Fruit fly (Drosophila melanogaster) whole organism, embryonic: ENCODE results near the gene CG6791.

Experiments
- CG1024 ChIP-seq: fragments of 200-800 bp; sonication (Bioruptor generic); IDR thresholded peaks from 2 replicates; pipeline ENCODE4 v1.3.6; 2022; ENCODE audit warnings: missing biosample characterization, missing genetic modification characterization
- CG10274 ChIP-seq: fragments of 200-800 bp; sonication (Bioruptor generic); optimal IDR thresholded peaks from 3 replicates; lab custom pipeline; 2017; ENCODE audit warnings: missing biosample characterization, mild to moderate bottlenecking, missing genetic modification characterization
- CG11085 ChIP-seq: fragments of 200-800 bp; sonication (Bioruptor generic); IDR thresholded peaks from 2 replicates; pipeline ENCODE4 v1.3.6; 2022; ENCODE audit warnings: missing biosample characterization, missing genetic modification characterization
- CG11398 ChIP-seq: fragments of 200-800 bp; sonication (Bioruptor generic); optimal IDR thresholded peaks from 2 replicates; lab custom pipeline; 2016; ENCODE audit warnings: missing biosample characterization, missing genetic modification characterization
- CG11456 ChIP-seq: fragments of 200-800 bp; sonication (Bioruptor generic); IDR thresholded peaks from 3 replicates; pipeline ENCODE4 v1.3.6; 2022; ENCODE audit warnings: missing biosample characterization, missing genetic modification characterization
- CG15514 ChIP-seq: fragments of 200-800 bp; sonication (Bioruptor generic); optimal IDR thresholded peaks from 3 replicates; lab custom pipeline; 2017; ENCODE audit warnings: missing biosample characterization, missing genetic modification characterization, mild to moderate bottlenecking, moderate library complexity, missing genetic modification reagents
- CG1603 ChIP-seq: fragments of 200-800 bp; sonication (Bioruptor generic); optimal IDR thresholded peaks from 2 replicates; lab custom pipeline; 2019; ENCODE audit warnings: missing biosample characterization, mild to moderate bottlenecking, missing genetic modification characterization, moderate library complexity
- CG16813 ChIP-seq: fragments of 200-800 bp; sonication (Bioruptor generic); IDR thresholded peaks from 3 replicates; pipeline ENCODE4 v1.3.6; 2022; ENCODE audit warnings: missing biosample characterization, missing genetic modification characterization; ENCODE audit not compliant: partially characterized antibody
- CG16815 ChIP-seq: fragments of 200-800 bp; sonication (Bioruptor generic); optimal IDR thresholded peaks from 3 replicates; lab custom pipeline; 2017; ENCODE audit warnings: missing biosample characterization, mild to moderate bottlenecking, missing genetic modification characterization
- CG18262 ChIP-seq: fragments of 200-800 bp; optimal IDR thresholded peaks from 3 replicates; lab custom pipeline; 2019; ENCODE audit warnings: missing biosample characterization, mild to moderate bottlenecking, missing genetic modification characterization, moderate library complexity
- CG2199 ChIP-seq: fragments of 200-800 bp; sonication (Bioruptor generic); IDR thresholded peaks from 3 replicates; pipeline ENCODE4 v1.3.6; 2022; ENCODE audit warnings: missing biosample characterization, missing genetic modification characterization
- CG4404 ChIP-seq: fragments of 200-800 bp; sonication (Bioruptor generic); IDR thresholded peaks from 2 replicates; pipeline ENCODE4 v1.3.6; 2022; ENCODE audit warnings: missing biosample characterization, missing genetic modification characterization
- CG4424 ChIP-seq: fragments of 200-800 bp; sonication (Bioruptor generic); optimal IDR thresholded peaks from 3 replicates; lab custom pipeline; 2016; ENCODE audit warnings: missing biosample characterization, missing genetic modification characterization
- CG6791 ChIP-seq: fragments of 200-800 bp; sonication (Bioruptor generic); IDR thresholded peaks from 3 replicates; pipeline ENCODE4 v1.3.6; 2022; ENCODE audit warnings: missing biosample characterization, missing genetic modification characterization; ENCODE audit not compliant: partially characterized antibody
- CG8388 ChIP-seq: fragments of 200-800 bp; sonication (Bioruptor generic); optimal IDR thresholded peaks from 2 replicates; lab custom pipeline; 2019; ENCODE audit warnings: missing biosample characterization, mild to moderate bottlenecking, missing genetic modification characterization, moderate library complexity
- Camta ChIP-seq: fragments of 200-800 bp; sonication (Bioruptor generic); optimal IDR thresholded peaks from 2 replicates; lab custom pipeline; 2016; ENCODE audit warnings: missing biosample characterization, missing genetic modification characterization
- D ChIP-seq, 2 experiments: fragments of 200-800 bp in 1 of 2; fragments of >200 bp in 1 of 2; sonication (Bioruptor generic) in 1 of 2; optimal IDR thresholded peaks; 2 replicates in 1 of 2; 3 replicates in 1 of 2; lab custom pipeline; 2017; ENCODE audit warnings: mild to moderate bottlenecking in 1 of 2, missing biosample characterization in 1 of 2, missing genetic modification characterization in 1 of 2, missing genetic modification reagents in 1 of 2
- Dbx ChIP-seq: fragments of 200-800 bp; sonication (Bioruptor generic); IDR thresholded peaks from 3 replicates; pipeline ENCODE4 v1.3.6; 2022; ENCODE audit warnings: missing biosample characterization, missing genetic modification characterization
- Drgx ChIP-seq: fragments of 200-800 bp; sonication (Bioruptor generic); IDR thresholded peaks from 2 replicates; pipeline ENCODE4 v1.3.6; 2022; ENCODE audit warnings: missing biosample characterization, missing genetic modification characterization
- Ets97D ChIP-seq: fragments of 200-800 bp; sonication (Bioruptor generic); optimal IDR thresholded peaks from 3 replicates; lab custom pipeline; 2016; ENCODE audit warnings: missing biosample characterization, missing genetic modification characterization
- Hr51 ChIP-seq, 2 experiments: fragments of 200-800 bp; sonication (Bioruptor generic); optimal IDR thresholded peaks; 2 replicates in 1 of 2; 3 replicates in 1 of 2; lab custom pipeline; 2016 to 2018; ENCODE audit warnings: missing biosample characterization in 2 of 2, missing genetic modification characterization in 2 of 2, mild to moderate bottlenecking in 1 of 2, moderate library complexity in 1 of 2
- NfI ChIP-seq: fragments of 200-800 bp; sonication (Bioruptor generic); optimal IDR thresholded peaks from 3 replicates; lab custom pipeline; 2018; ENCODE audit warnings: missing biosample characterization, mild to moderate bottlenecking, missing genetic modification characterization, moderate library complexity
- Ptx1 ChIP-seq: fragments of 200-800 bp; sonication (Bioruptor generic); IDR thresholded peaks from 2 replicates; pipeline ENCODE4 v1.3.6; 2022; ENCODE audit warnings: missing biosample characterization, missing genetic modification characterization
- Side ChIP-seq: fragments of 200-800 bp; sonication (Bioruptor generic); optimal IDR thresholded peaks from 2 replicates; lab custom pipeline; 2016; ENCODE audit warnings: missing biosample characterization, missing genetic modification characterization
- Taf1 ChIP-seq: fragments of 200-800 bp; sonication (Bioruptor generic); IDR thresholded peaks from 2 replicates; pipeline ENCODE4 v1.3.6; 2022; ENCODE audit warnings: missing biosample characterization, missing genetic modification characterization
- Xrp1 ChIP-seq: fragments of 200-800 bp; sonication (Bioruptor generic); IDR thresholded peaks from 2 replicates; pipeline ENCODE4 v1.3.6; 2022; ENCODE audit warnings: missing biosample characterization, missing genetic modification characterization
- ara ChIP-seq: fragments of 200-800 bp; sonication (Bioruptor generic); IDR thresholded peaks from 2 replicates; pipeline ENCODE4 v1.3.6; 2022; ENCODE audit warnings: missing biosample characterization, missing genetic modification characterization
- chm ChIP-seq: fragments of 200-800 bp; sonication (Bioruptor generic); IDR thresholded peaks from 2 replicates; pipeline ENCODE4 v1.3.6; 2022; ENCODE audit warnings: missing biosample characterization, missing genetic modification characterization
- corto ChIP-seq: fragments of 200-800 bp; sonication (Bioruptor generic); optimal IDR thresholded peaks from 2 replicates; lab custom pipeline; 2016; ENCODE audit warnings: missing biosample characterization, mild to moderate bottlenecking, missing genetic modification characterization, moderate library complexity
- crol ChIP-seq: fragments of 200-800 bp; sonication (Bioruptor generic); IDR thresholded peaks from 2 replicates; pipeline ENCODE4 v1.3.6; 2022; ENCODE audit warnings: missing biosample characterization, missing genetic modification characterization
- fd64A ChIP-seq: fragments of 200-800 bp; sonication (Bioruptor generic); optimal IDR thresholded peaks from 3 replicates; lab custom pipeline; 2018; ENCODE audit warnings: missing biosample characterization, mild to moderate bottlenecking, missing genetic modification characterization
- jumu ChIP-seq: fragments of 200-800 bp; sonication (Bioruptor generic); optimal IDR thresholded peaks from 3 replicates; lab custom pipeline; 2016; ENCODE audit warnings: missing biosample characterization, missing genetic modification characterization
- knrl ChIP-seq: fragments of 200-800 bp; sonication (Bioruptor generic); IDR thresholded peaks from 3 replicates; pipeline ENCODE4 v1.3.6; 2022; ENCODE audit warnings: missing biosample characterization, missing genetic modification characterization; ENCODE audit not compliant: partially characterized antibody
- nerfin-1 ChIP-seq: fragments of 200-800 bp; sonication (Bioruptor generic); optimal IDR thresholded peaks from 3 replicates; lab custom pipeline; 2019; ENCODE audit warnings: missing biosample characterization, mild to moderate bottlenecking, missing genetic modification characterization, moderate library complexity
- odd ChIP-seq: fragments of 200-800 bp; sonication (Bioruptor generic); optimal IDR thresholded peaks from 2 replicates; lab custom pipeline; 2017; ENCODE audit warnings: missing biosample characterization, mild to moderate bottlenecking, missing genetic modification characterization
- onecut ChIP-seq: fragments of 200-800 bp; sonication (Bioruptor generic); IDR thresholded peaks from 2 replicates; pipeline ENCODE4 v1.3.6; 2022; ENCODE audit warnings: missing biosample characterization, missing genetic modification characterization
- org-1 ChIP-seq: fragments of 200-800 bp; sonication (Bioruptor generic); optimal IDR thresholded peaks from 2 replicates; lab custom pipeline; 2017; ENCODE audit warnings: missing biosample characterization, missing genetic modification characterization
- pan ChIP-seq, 4 experiments: fragments of >200 bp in 3 of 4; fragments of 200-800 bp in 1 of 4; sonication (Bioruptor generic) in 1 of 4; optimal IDR thresholded peaks in 3 of 4; IDR thresholded peaks in 1 of 4; 2 replicates each; pipeline versions ENCODE4 v1.3.6 to Lab custom; 2017 to 2022; ENCODE audit warnings: missing biosample characterization in 2 of 4, missing genetic modification characterization in 2 of 4, mixed read lengths in 1 of 4
- sens ChIP-seq: fragments of 200-800 bp; sonication (Bioruptor generic); peaks from one replicate; lab custom pipeline; 2016; ENCODE audit warnings: missing biosample characterization, missing genetic modification characterization
- sens-2 ChIP-seq: fragments of 200-800 bp; sonication (Bioruptor generic); IDR thresholded peaks from 2 replicates; pipeline ENCODE4 v1.3.6; 2022; ENCODE audit warnings: missing biosample characterization, missing genetic modification characterization
- shn ChIP-seq: fragments of 200-800 bp; sonication (Bioruptor generic); optimal IDR thresholded peaks from 3 replicates; lab custom pipeline; 2016; ENCODE audit warnings: missing biosample characterization, missing genetic modification characterization
- slou ChIP-seq: fragments of 200-800 bp; sonication (Bioruptor generic); optimal IDR thresholded peaks from 3 replicates; lab custom pipeline; 2016; ENCODE audit warnings: missing biosample characterization, missing genetic modification characterization
- slp2 ChIP-seq: fragments of 200-800 bp; sonication (Bioruptor generic); optimal IDR thresholded peaks from 2 replicates; lab custom pipeline; 2016; ENCODE audit warnings: missing biosample characterization, missing genetic modification characterization
- twi ChIP-seq: fragments of 200-800 bp; optimal IDR thresholded peaks from 2 replicates; lab custom pipeline; 2019; ENCODE audit warnings: missing biosample characterization, mild to moderate bottlenecking, missing genetic modification characterization, moderate library complexity
- wdn ChIP-seq: fragments of 200-800 bp; sonication (Bioruptor generic); IDR thresholded peaks from 2 replicates; pipeline ENCODE4 v1.3.6; 2022; ENCODE audit warnings: missing biosample characterization, missing genetic modification characterization
- zen ChIP-seq: fragments of 200-800 bp; sonication (Bioruptor generic); optimal IDR thresholded peaks from 3 replicates; lab custom pipeline; 2018; ENCODE audit warnings: missing biosample characterization, mild to moderate bottlenecking, missing genetic modification characterization, moderate library complexity
- zfh1 ChIP-seq: fragments of 200-800 bp; sonication (Bioruptor generic); IDR thresholded peaks from 3 replicates; pipeline ENCODE4 v1.3.6; 2022; ENCODE audit warnings: missing biosample characterization, missing genetic modification characterization

Gene CG6791

dm6 chr3R:11619709-11620409 is 29.9 kb upstream of the CG6791 start, which contains the start of the genes Jupiter and CG14710 (continued):
- TF ChIP-seq org-1 (GFP tag; lab: Kevin White, UChicago) (no peak), wdn (0 out of 2 replicates have a peak, but pooled peaks have one; percentile 37), CG4424 (peak; percentile 64), CG11085 (GFP tag; lab: Robert Waterston, UW) (0 out of 2 replicates have a peak, but pooled peaks have one; percentile 18), CG18262 (tag; lab: Kevin White, UChicago) (peak; percentile 5), shn (GFP tag; lab: Kevin White, UChicago) (peak; percentile 83), corto (GFP tag; lab: Kevin White, UChicago) (no peak)

dm6 chr3R:11618879-11619278 is 28.9 kb upstream of the CG6791 start:
- TF ChIP-seq Ets97D (GFP tag; lab: Kevin White, UChicago) (no peak), slou (GFP tag; lab: Kevin White, UChicago) (no peak), zen (tag; lab: Kevin White, UChicago) (peak; percentile 4), CG6791 (peak; percentile 43; the same call in 1 of the 3 replicates), D (optimal IDR thresholded peaks at IDR 0.05; lab: Kevin White, UChicago) (peak; percentile 17), D (GFP tag; optimal IDR thresholded peaks at IDR 0.05; lab: Kevin White, UChicago) (no peak), CG11456 (no peak), CG10274 (GFP tag; lab: Kevin White, UChicago) (no peak), chm (GFP tag; lab: Robert Waterston, UW) (peak; percentile 55; the same call in 1 of the 2 replicates), jumu (no peak), sens-2 (GFP tag; lab: Robert Waterston, UW) (no peak), Taf1 (GFP tag; lab: Robert Waterston, UW) (no peak), CG1024 (GFP tag; lab: Robert Waterston, UW) (0 out of 2 replicates have a peak, but pooled peaks have one; percentile 9), odd (GFP tag; lab: Kevin White, UChicago) (no peak), fd64A (GFP tag; lab: Kevin White, UChicago) (no peak), Dbx (GFP tag; lab: Robert Waterston, UW) (no peak), zfh1 (GFP tag; lab: Robert Waterston, UW) (peak; percentile 28; the same call in 1 of the 3 replicates), crol (GFP tag; lab: Robert Waterston, UW) (peak; percentile 72), twi (tag; lab: Kevin White, UChicago) (peak; percentile 40), Side (GFP tag; lab: Kevin White, UChicago) (no peak), CG16815 (no peak), CG16813 (0 out of 3 replicates have a peak, but pooled peaks have one; percentile 41), nerfin-1 (tag; lab: Kevin White, UChicago) (peak; percentile 72), CG4424 (no peak), ara (GFP tag; lab: Robert Waterston, UW) (no peak), sens (peak; percentile 75), knrl (no peak), Hr51 (GFP tag; optimal IDR thresholded peaks at IDR 0.05; lab: Kevin White, UChicago) (no peak), CG2199 (GFP tag; lab: Robert Waterston, UW) (0 out of 3 replicates have a peak, but pooled peaks have one; percentile 46), NfI (GFP tag; lab: Kevin White, UChicago) (no peak), CG1603 (no peak), CG4404 (GFP tag; lab: Robert Waterston, UW) (no peak), Camta (GFP tag; lab: Kevin White, UChicago) (no peak), CG11398 (no peak), onecut (no peak), Xrp1 (GFP tag; lab: Robert Waterston, UW) (0 out of 2 replicates have a peak, but pooled peaks have one; percentile 10), CG8388 (GFP tag; lab: Kevin White, UChicago) (peak; percentile 1), CG15514 (GFP tag; lab: Kevin White, UChicago) (no peak), slp2 (GFP tag; lab: Kevin White, UChicago) (no peak), Drgx (0 out of 2 replicates have a peak, but pooled peaks have one; percentile 9), Ptx1 (no peak), pan (optimal IDR thresholded peaks at IDR 0.05; lab: Kevin White, UChicago) (no peak), pan (GFP tag; optimal IDR thresholded peaks at IDR 0.05 in 1 of 2, IDR thresholded peaks at IDR 0.05 in 1 of 2) (peak in 1 of 2 experiments; percentile 21)
